Worm (Caenorhabditis elegans) whole organism, L4 larva: Measurements from ENCODE around the gene F20B6.6.

Source experiments
- F10B5.3 ChIP-seq: sonication (generic microtip); optimal IDR thresholded peaks from 2 replicates; lab custom pipeline; 2016; ENCODE audit warnings: mild to moderate bottlenecking, missing genetic modification characterization, missing compliant biosample characterization
- F26F4.8 ChIP-seq: fragments of 200-800 bp; sonication (Bioruptor generic); conservative IDR thresholded peaks from 2 replicates; pipeline ENCODE4 v1.3.6; 2022; ENCODE audit warnings: missing genetic modification characterization, missing compliant biosample characterization
- F49E8.2 ChIP-seq: sonication (generic microtip); optimal IDR thresholded peaks from 2 replicates; lab custom pipeline; 2016; ENCODE audit warnings: missing compliant biosample characterization, mild to moderate bottlenecking, missing genetic modification characterization, borderline replicate concordance
- R02D3.7 ChIP-seq: fragments of 150-350 bp; sonication (generic microtip); optimal IDR thresholded peaks from 3 replicates; lab custom pipeline; 2014; ENCODE audit warnings: missing biosample characterization, missing genetic modification characterization
- T26A8.4 ChIP-seq: fragments of 200-800 bp; sonication (Bioruptor generic); IDR thresholded peaks from 2 replicates; pipeline ENCODE4 v1.3.6; 2022; ENCODE audit warnings: missing genetic modification characterization, missing compliant biosample characterization
- Y75B8A.6 ChIP-seq: fragments of 200-800 bp; sonication (Bioruptor generic); IDR thresholded peaks from 2 replicates; pipeline ENCODE4 v1.3.6; 2022; ENCODE audit warnings: missing genetic modification reagents, missing genetic modification characterization, missing compliant biosample characterization
- aha-1 ChIP-seq: fragments of 150-350 bp; peaks from one replicate; lab custom pipeline; 2014; ENCODE audit warnings: missing biosample characterization, missing genetic modification characterization
- aly-2 ChIP-seq: sonication (generic microtip); optimal IDR thresholded peaks from 2 replicates; lab custom pipeline; 2018; ENCODE audit warnings: missing biosample characterization, missing genetic modification characterization
- ceh-62 ChIP-seq: sonication (generic microtip); optimal IDR thresholded peaks from 2 replicates; lab custom pipeline; 2017; ENCODE audit warnings: missing biosample characterization, missing genetic modification characterization
- ces-1 ChIP-seq: fragments of 150-350 bp; sonication (generic microtip); optimal IDR thresholded peaks from 4 replicates; lab custom pipeline; 2014; ENCODE audit warnings: missing biosample characterization, missing genetic modification reagents, missing genetic modification characterization
- ctbp-1 ChIP-seq: fragments of 200-800 bp; sonication (Bioruptor generic); IDR thresholded peaks from 2 replicates; pipeline ENCODE4 v1.3.6; 2022; ENCODE audit warnings: missing genetic modification reagents, missing genetic modification characterization, missing compliant biosample characterization
- daf-12 ChIP-seq: fragments of 150-350 bp; optimal IDR thresholded peaks from 2 replicates; lab custom pipeline; 2014; ENCODE audit warnings: missing biosample characterization, missing genetic modification reagents, missing genetic modification characterization
- dmd-6 ChIP-seq: fragments of 200-800 bp; sonication (Bioruptor generic); IDR thresholded peaks from 2 replicates; pipeline ENCODE4 v1.3.6; 2022; ENCODE audit warnings: missing genetic modification reagents, missing genetic modification characterization, missing compliant biosample characterization
- dmd-8 ChIP-seq: fragments of 200-800 bp; sonication (Bioruptor generic); IDR thresholded peaks from 2 replicates; pipeline ENCODE4 v1.3.6; 2022; ENCODE audit warnings: missing genetic modification characterization, missing compliant biosample characterization
- duxl-1 ChIP-seq: sonication (generic microtip); optimal IDR thresholded peaks from 2 replicates; lab custom pipeline; 2016; ENCODE audit warnings: mild to moderate bottlenecking, missing genetic modification characterization, moderate library complexity, missing compliant biosample characterization; ENCODE audit not compliant: poor library complexity
- lin-13 ChIP-seq: fragments of 150-350 bp; optimal IDR thresholded peaks from 2 replicates; lab custom pipeline; 2014; ENCODE audit warnings: missing biosample characterization, missing genetic modification reagents, missing genetic modification characterization
- lin-15B ChIP-seq: fragments of 150-350 bp; sonication (generic microtip); optimal IDR thresholded peaks from 3 replicates; lab custom pipeline; 2014; ENCODE audit warnings: missing biosample characterization, missing genetic modification characterization
- lir-3 ChIP-seq: sonication (generic microtip); optimal IDR thresholded peaks from 2 replicates; lab custom pipeline; 2016; ENCODE audit warnings: mild to moderate bottlenecking, missing genetic modification characterization, missing compliant biosample characterization
- lsy-2 ChIP-seq, 2 experiments: fragments of 150-350 bp in 1 of 2; sonication (generic microtip) in 1 of 2; optimal IDR thresholded peaks; 2 replicates each; lab custom pipeline; 2014 to 2017; ENCODE audit warnings: missing biosample characterization in 2 of 2, missing genetic modification characterization in 2 of 2
- madf-5 ChIP-seq, 2 experiments: fragments of 200-800 bp; sonication (Bioruptor generic); IDR thresholded peaks; 2 replicates each; pipeline ENCODE4 v1.3.6; 2022; ENCODE audit warnings: missing compliant biosample characterization in 2 of 2, missing genetic modification characterization in 2 of 2
- madf-9 ChIP-seq: fragments of 200-800 bp; sonication (Bioruptor generic); conservative IDR thresholded peaks from 2 replicates; pipeline ENCODE4 v1.3.6; 2022; ENCODE audit warnings: missing genetic modification reagents, missing genetic modification characterization, missing compliant biosample characterization
- mdl-1 ChIP-seq, 2 experiments: fragments of 150-350 bp in 1 of 2; sonication (generic microtip) in 1 of 2; optimal IDR thresholded peaks; 2 replicates each; lab custom pipeline; 2014 to 2017; ENCODE audit warnings: missing biosample characterization in 2 of 2, missing genetic modification characterization in 2 of 2
- mxl-3 ChIP-seq: fragments of 200-800 bp; sonication (Bioruptor generic); optimal IDR thresholded peaks from 2 replicates; lab custom pipeline; 2018; ENCODE audit warnings: mild to moderate bottlenecking, missing genetic modification characterization, missing compliant biosample characterization
- nhr-10 ChIP-seq: fragments of 150-350 bp; optimal IDR thresholded peaks from 2 replicates; lab custom pipeline; 2014; ENCODE audit warnings: missing biosample characterization, missing genetic modification characterization
- nhr-111 ChIP-seq: fragments of 200-800 bp; sonication (Bioruptor generic); optimal IDR thresholded peaks from 2 replicates; lab custom pipeline; 2018; ENCODE audit warnings: mild to moderate bottlenecking, missing genetic modification characterization, missing compliant biosample characterization
- nhr-76 ChIP-seq: fragments of 150-350 bp; optimal IDR thresholded peaks from 2 replicates; lab custom pipeline; 2014; ENCODE audit warnings: missing biosample characterization, missing genetic modification characterization
- pha-4 ChIP-seq, 2 experiments: fragments of 150-350 bp in 1 of 2; fragments of 200-800 bp in 1 of 2; sonication (Bioruptor generic) in 1 of 2; IDR thresholded peaks in 1 of 2; optimal IDR thresholded peaks in 1 of 2; 2 replicates each; pipeline versions ENCODE4 v1.3.6 to Lab custom; 2014 to 2022; ENCODE audit warnings: missing genetic modification characterization in 2 of 2, missing genetic modification reagents in 2 of 2, missing biosample characterization in 1 of 2, missing compliant biosample characterization in 1 of 2
- php-3 ChIP-seq: fragments of 200-800 bp; sonication (Bioruptor generic); IDR thresholded peaks from 2 replicates; pipeline ENCODE4 v1.3.6; 2022; ENCODE audit warnings: missing genetic modification reagents, missing genetic modification characterization, missing compliant biosample characterization
- rbr-2 ChIP-seq: sonication (generic microtip); optimal IDR thresholded peaks from 2 replicates; lab custom pipeline; 2016; ENCODE audit warnings: missing genotype, missing genetic modification characterization, missing compliant biosample characterization
- skn-1 ChIP-seq: fragments of 150-350 bp; optimal IDR thresholded peaks from 2 replicates; lab custom pipeline; 2014; ENCODE audit warnings: missing biosample characterization, missing genetic modification characterization
- snpc-1.2 ChIP-seq: fragments of 200-800 bp; sonication (Bioruptor generic); IDR thresholded peaks from 2 replicates; pipeline ENCODE4 v1.3.6; 2022; ENCODE audit warnings: missing genetic modification reagents, missing genetic modification characterization, missing compliant biosample characterization
- snpc-4 ChIP-seq: fragments of 150-350 bp; optimal IDR thresholded peaks from 2 replicates; lab custom pipeline; 2014; ENCODE audit warnings: missing biosample characterization, missing genetic modification characterization
- tra-1 ChIP-seq: fragments of 200-800 bp; sonication (Bioruptor generic); IDR thresholded peaks from 2 replicates; pipeline ENCODE4 v1.3.6; 2022; ENCODE audit warnings: missing genetic modification reagents, missing genetic modification characterization, missing compliant biosample characterization
- unc-39 ChIP-seq: sonication (generic microtip); optimal IDR thresholded peaks from 2 replicates; lab custom pipeline; 2017; ENCODE audit warnings: missing biosample characterization, missing genetic modification characterization
- unc-62 ChIP-seq, 3 experiments: fragments of 150-350 bp in 1 of 3; sonication (generic microtip); optimal IDR thresholded peaks in 2 of 3; peaks in 1 of 3; 1 replicate in 1 of 3; 2 replicates in 2 of 3; lab custom pipeline; 2014 to 2017; ENCODE audit warnings: missing biosample characterization in 3 of 3, missing genetic modification characterization in 3 of 3, missing genetic modification reagents in 3 of 3, missing genotype in 1 of 3
- zfp-3 ChIP-seq: fragments of 200-800 bp; sonication (Bioruptor generic); conservative IDR thresholded peaks from 2 replicates; pipeline ENCODE4 v1.3.6; 2022; ENCODE audit warnings: missing genetic modification reagents, missing genetic modification characterization, missing compliant biosample characterization
- zip-11 ChIP-seq: fragments of 200-800 bp; sonication (Bioruptor generic); IDR thresholded peaks from 2 replicates; pipeline ENCODE4 v1.3.6; 2022; ENCODE audit warnings: missing genetic modification characterization, missing compliant biosample characterization
- zip-2 ChIP-seq: fragments of 150-350 bp; optimal IDR thresholded peaks from 2 replicates; lab custom pipeline; 2014; ENCODE audit warnings: missing biosample characterization, missing genetic modification characterization

The F20B6.6 gene

ce11 chrX:4167150-4167549 lies 34.9 kb downstream of the F20B6.6 start, which contains the start of gene ZK470.14:
Gene ZK470.14, plus strand, starts transcription at chrX:4167450.
- TF ChIP-seq F49E8.2 = no peak
- TF ChIP-seq zip-2 = no peak
- TF ChIP-seq aha-1 (tag; lab: Kevin White, UChicago) = peak; percentile 59
- no peak for TF ChIP-seq lir-3 (tag; lab: Kevin White, UChicago)

- TF ChIP-seq Y75B8A.6 (no peak), T26A8.4 (GFP tag; lab: Robert Waterston, UW) (no peak), mdl-1 (tag; optimal IDR thresholded peaks at IDR 0.05; lab: Kevin White, UChicago) (no peak), aly-2 (tag; lab: Kevin White, UChicago) (no peak), R02D3.7 (tag; lab: Kevin White, UChicago) (no peak), F10B5.3 (tag; lab: Kevin White, UChicago) (no peak), duxl-1 (tag; lab: Kevin White, UChicago) (no peak), lin-13 (GFP tag; lab: Kevin White, UChicago) (no peak), nhr-111 (GFP tag; lab: Kevin White, UChicago) (no peak), rbr-2 (tag; lab: Kevin White, UChicago) (no peak)
These were observed 38.6 kb downstream of the F20B6.6 start, which contains the start of gene ZK470.1 for ce11 chrX:4163391-4163790. Gene ZK470.1, plus strand, starts transcription at chrX:4163691.

ce11 chrX:4161938-4162337 lies 40.1 kb downstream of the F20B6.6 start:
- TF ChIP-seq aha-1 (tag; lab: Kevin White, UChicago) (peak; percentile 90), zfp-3 (GFP tag; lab: Robert Waterston, UW) (no peak), php-3 (GFP tag; lab: Robert Waterston, UW) (no peak), unc-62 (GFP tag; optimal IDR thresholded peaks at IDR 0.05 in 1 of 2; lab: Kevin White, UChicago) (peak in 1 of 2 experiments; percentile 79), unc-62 (tag; optimal IDR thresholded peaks at IDR 0.05; lab: Kevin White, UChicago) (no peak), R02D3.7 (tag; lab: Kevin White, UChicago) (no peak), madf-5 (GFP tag; IDR thresholded peaks at IDR 0.05; lab: Robert Waterston, UW) (no peak), nhr-111 (GFP tag; lab: Kevin White, UChicago) (no peak)

ce11 chrX:4159929-4160328 lies 42.1 kb downstream of the F20B6.6 start:
- no peak for TF ChIP-seq aly-2 (tag; lab: Kevin White, UChicago)
- TF ChIP-seq unc-62 (GFP tag; optimal IDR thresholded peaks at IDR 0.05 in 1 of 2; lab: Kevin White, UChicago) = peak in 1 of 2 experiments; percentile 99
- no peak for TF ChIP-seq unc-62 (tag; optimal IDR thresholded peaks at IDR 0.05; lab: Kevin White, UChicago)

- TF ChIP-seq dmd-6 (GFP tag; lab: Robert Waterston, UW) = no peak
- no peak for TF ChIP-seq ceh-62 (tag; lab: Kevin White, UChicago)
- TF ChIP-seq aha-1 (tag; lab: Kevin White, UChicago) = peak; percentile 28
- no peak for TF ChIP-seq ctbp-1 (GFP tag; lab: Robert Waterston, UW)
- no peak for TF ChIP-seq F10B5.3 (tag; lab: Kevin White, UChicago)
- no peak for TF ChIP-seq pha-4 (GFP tag; IDR thresholded peaks at IDR 0.05; lab: Robert Waterston, UW)
- TF ChIP-seq pha-4 (tag; optimal IDR thresholded peaks at IDR 0.05; lab: Kevin White, UChicago) = no peak
- TF ChIP-seq mxl-3 (GFP tag; lab: Kevin White, UChicago) = no peak
- TF ChIP-seq unc-62 (GFP tag; optimal IDR thresholded peaks at IDR 0.05 in 1 of 2; lab: Kevin White, UChicago) = peak in 1 of 2 experiments; percentile 20
- TF ChIP-seq unc-62 (tag; optimal IDR thresholded peaks at IDR 0.05; lab: Kevin White, UChicago) = no peak
- peak; percentile 56 for TF ChIP-seq ces-1 (GFP tag; lab: Kevin White, UChicago)
- TF ChIP-seq lin-15B (tag; lab: Kevin White, UChicago) = no peak
- no peak for TF ChIP-seq snpc-4 (tag; lab: Kevin White, UChicago)
These were observed 42.7 kb downstream of the F20B6.6 start for ce11 chrX:4159185-4159871.

- TF ChIP-seq dmd-8 = no peak
- no peak for TF ChIP-seq unc-39
- TF ChIP-seq lsy-2 (tag; optimal IDR thresholded peaks at IDR 0.05; lab: Kevin White, UChicago) = no peak
- no peak for TF ChIP-seq snpc-1.2 (GFP tag; lab: Robert Waterston, UW)
- TF ChIP-seq aha-1 (tag; lab: Kevin White, UChicago) = peak; percentile 48
- no peak for TF ChIP-seq tra-1
- no peak for TF ChIP-seq madf-9 (GFP tag; lab: Robert Waterston, UW)
- TF ChIP-seq skn-1 = no peak
- no peak for TF ChIP-seq nhr-10 (tag; lab: Kevin White, UChicago)
- no peak for TF ChIP-seq F26F4.8 (GFP tag; lab: Robert Waterston, UW)
- peak in 1 of 2 experiments; percentile 27 for TF ChIP-seq unc-62 (GFP tag; optimal IDR thresholded peaks at IDR 0.05 in 1 of 2; lab: Kevin White, UChicago)
- no peak for TF ChIP-seq unc-62 (tag; optimal IDR thresholded peaks at IDR 0.05; lab: Kevin White, UChicago)
- TF ChIP-seq lin-15B (tag; lab: Kevin White, UChicago) = no peak
- no peak for TF ChIP-seq daf-12 (tag; lab: Kevin White, UChicago)
- TF ChIP-seq nhr-76 (tag; lab: Kevin White, UChicago) = no peak
- TF ChIP-seq zip-11 = no peak
These were observed 44.1 kb downstream of the F20B6.6 start for ce11 chrX:4157896-4158295.
